Worm (Caenorhabditis elegans) whole organism, L4 larva: ENCODE results near the gene ptp-1.

Experiments used
- F37D6.2 ChIP-seq: sonication (generic microtip); optimal IDR thresholded peaks from 2 replicates; lab custom pipeline; 2016; ENCODE audit warnings: mild to moderate bottlenecking, missing genetic modification characterization, missing compliant biosample characterization
- Y5F2A.4 ChIP-seq: fragments of 200-800 bp; sonication (Bioruptor generic); optimal IDR thresholded peaks from 2 replicates; lab custom pipeline; 2018; ENCODE audit warnings: mild to moderate bottlenecking, missing genetic modification characterization, missing compliant biosample characterization
- ceh-62 ChIP-seq: sonication (generic microtip); optimal IDR thresholded peaks from 2 replicates; lab custom pipeline; 2017; ENCODE audit warnings: missing biosample characterization, missing genetic modification characterization
- gei-8 ChIP-seq: fragments of 200-800 bp; sonication (Bioruptor generic); optimal IDR thresholded peaks from 2 replicates; lab custom pipeline; 2018; ENCODE audit warnings: mild to moderate bottlenecking, missing genetic modification characterization, missing compliant biosample characterization
- lin-13 ChIP-seq: fragments of 150-350 bp; optimal IDR thresholded peaks from 2 replicates; lab custom pipeline; 2014; ENCODE audit warnings: missing biosample characterization, missing genetic modification reagents, missing genetic modification characterization
- lin-15B ChIP-seq: fragments of 150-350 bp; sonication (generic microtip); optimal IDR thresholded peaks from 3 replicates; lab custom pipeline; 2014; ENCODE audit warnings: missing biosample characterization, missing genetic modification characterization
- lin-29 ChIP-seq: fragments of 200-800 bp; sonication (Bioruptor generic); IDR thresholded peaks from 2 replicates; pipeline ENCODE4 v1.3.6; 2022; ENCODE audit warnings: missing genetic modification reagents, missing genetic modification characterization, missing compliant biosample characterization
- nhr-28 ChIP-seq: fragments of 150-350 bp; optimal IDR thresholded peaks from 2 replicates; lab custom pipeline; 2014; ENCODE audit warnings: missing biosample characterization, missing genetic modification characterization
- nhr-76 ChIP-seq: fragments of 150-350 bp; optimal IDR thresholded peaks from 2 replicates; lab custom pipeline; 2014; ENCODE audit warnings: missing biosample characterization, missing genetic modification characterization
- nhr-77 ChIP-seq: fragments of 150-350 bp; optimal IDR thresholded peaks from 2 replicates; lab custom pipeline; 2014; ENCODE audit warnings: missing biosample characterization, missing genetic modification characterization
- tra-1 ChIP-seq: fragments of 200-800 bp; sonication (Bioruptor generic); IDR thresholded peaks from 2 replicates; pipeline ENCODE4 v1.3.6; 2022; ENCODE audit warnings: missing genetic modification reagents, missing genetic modification characterization, missing compliant biosample characterization
- unc-39 ChIP-seq: sonication (generic microtip); optimal IDR thresholded peaks from 2 replicates; lab custom pipeline; 2017; ENCODE audit warnings: missing biosample characterization, missing genetic modification characterization

ce11 chrIII:3543071-3543470, 47.5 kb upstream of the ptp-1 start:
- TF ChIP-seq unc-39 (tag; lab: Kevin White, UChicago), result no peak
- no peak for TF ChIP-seq lin-29 (GFP tag; lab: Robert Waterston, UW)
- no peak for TF ChIP-seq nhr-77
- no peak for TF ChIP-seq gei-8 (GFP tag; lab: Kevin White, UChicago)
- TF ChIP-seq ceh-62 (tag; lab: Kevin White, UChicago), result no peak
- TF ChIP-seq lin-15B (tag; lab: Kevin White, UChicago), result no peak
- no peak for TF ChIP-seq F37D6.2 (tag; lab: Kevin White, UChicago)
- no peak for TF ChIP-seq tra-1 (GFP tag; lab: Robert Waterston, UW)
- no peak for TF ChIP-seq Y5F2A.4 (GFP tag; lab: Kevin White, UChicago)
- TF ChIP-seq nhr-76 (tag; lab: Kevin White, UChicago), result no peak
- TF ChIP-seq lin-13 (GFP tag; lab: Kevin White, UChicago), result no peak
- no peak for TF ChIP-seq nhr-28 (tag; lab: Kevin White, UChicago)
